Worm (Caenorhabditis elegans): ENCODE results near the gene Y94H6A.12.
"Not testable (repeated sequence)": the region's sequence is repeated elsewhere in the genome, so short reads cannot be mapped to it uniquely, and the experiment has no call there.

Y94H6A.12 gene

DNA sequence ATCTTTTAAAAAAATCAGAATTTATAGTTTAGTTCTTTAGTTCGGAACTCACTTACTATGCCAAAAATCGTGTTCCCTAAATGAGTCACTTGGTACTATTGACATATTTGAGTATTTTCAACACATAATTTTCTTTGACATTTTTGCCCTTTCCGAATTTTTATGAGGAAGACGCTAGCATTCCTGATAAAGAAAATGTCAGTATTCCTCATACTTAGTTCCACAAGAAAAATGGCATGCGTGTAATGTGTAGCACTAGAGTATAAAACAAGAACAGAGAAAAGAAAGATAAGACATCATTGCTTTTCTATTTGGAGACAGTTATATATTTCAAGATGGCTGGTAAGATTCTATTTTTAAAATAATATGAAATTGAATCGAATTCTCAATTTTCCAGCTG, 17.1 kb upstream of the Y94H6A.12 start, which contains the start of gene Y94H6A.2:
Gene Y94H6A.2, plus strand, starts transcription at position 336 of the 400 bp plus-strand sequence.
- TF ChIP-seq unc-120 (tag; optimal IDR thresholded peaks at IDR 0.05; ENCODE audit: poor library complexity, severe bottlenecking) (no peak), bed-3 (GFP tag; optimal IDR thresholded peaks at IDR 0.05) (no peak), hlh-1 (tag; optimal IDR thresholded peaks at IDR 0.05) (no peak)

DNA sequence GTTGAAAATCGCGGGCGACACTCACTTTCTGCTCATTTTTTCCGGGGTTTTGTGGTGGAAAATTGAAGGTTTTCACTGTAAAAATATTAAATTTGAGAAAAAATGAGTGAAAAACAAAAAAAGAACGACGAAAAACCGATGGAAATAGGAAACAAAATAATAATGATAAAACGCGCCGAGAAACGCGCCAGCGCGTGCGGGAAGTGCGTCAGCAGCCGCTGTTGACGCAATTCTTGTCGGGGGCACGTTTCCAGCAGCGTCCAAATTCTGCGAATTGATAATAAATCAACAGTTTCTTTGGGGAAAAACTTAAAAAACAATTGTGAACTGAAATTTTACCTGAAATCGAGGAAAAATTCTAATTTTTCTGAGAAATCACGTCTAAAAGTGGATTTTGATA, 12.9 kb upstream of the Y94H6A.12 start, which contains the start of gene ubxn-2:
Gene ubxn-2, minus strand, starts transcription at position 36 of the 400 bp plus-strand sequence.
- TF ChIP-seq mls-2 (tag; optimal IDR thresholded peaks at IDR 0.05) (no peak), pha-4 (tag; optimal IDR thresholded peaks at IDR 0.05) (peak; percentile 57), tbx-8 (GFP tag; optimal IDR thresholded peaks at IDR 0.05) (peak; percentile 24), bed-3 (GFP tag; optimal IDR thresholded peaks at IDR 0.05) (no peak), hlh-1 (tag; optimal IDR thresholded peaks at IDR 0.05) (peak; percentile 13), lsy-2 (tag; optimal IDR thresholded peaks at IDR 0.05) (peak; percentile 75), elt-3 (tag; optimal IDR thresholded peaks at IDR 0.05) (no peak), sem-2 (GFP tag; optimal IDR thresholded peaks at IDR 0.05) (no peak), nhr-2 (tag; optimal IDR thresholded peaks at IDR 0.05) (no peak), nhr-237 (tag; optimal IDR thresholded peaks at IDR 0.05) (peak; percentile 30), nhr-12 (tag; optimal IDR thresholded peaks at IDR 0.05) (no peak), snpc-4 (tag; optimal IDR thresholded peaks at IDR 0.05) (no peak), ztf-11 (tag; optimal IDR thresholded peaks at IDR 0.05) (no peak), mep-1 (tag; optimal IDR thresholded peaks at IDR 0.05) (peak; percentile 60), blmp-1 (tag; optimal IDR thresholded peaks at IDR 0.05) (no peak), drap-1 (GFP tag; optimal IDR thresholded peaks at IDR 0.05) (no peak), nhr-28 (tag; optimal IDR thresholded peaks at IDR 0.05) (no peak), unc-62 (GFP tag; optimal IDR thresholded peaks at IDR 0.05) (no peak), unc-120 (tag; optimal IDR thresholded peaks at IDR 0.05; ENCODE audit: poor library complexity, severe bottlenecking) (no peak), ceh-39 (tag; optimal IDR thresholded peaks at IDR 0.05) (peak; percentile 22), lin-13 (tag; optimal IDR thresholded peaks at IDR 0.05) (peak; percentile 73), flh-1 (GFP tag; optimal IDR thresholded peaks at IDR 0.05) (no peak), lin-32 (GFP tag; optimal IDR thresholded peaks at IDR 0.05) (no peak), unc-39 (tag; optimal IDR thresholded peaks at IDR 0.05) (no peak), nhr-76 (tag; optimal IDR thresholded peaks at IDR 0.05) (no peak), ham-2 (GFP tag; optimal IDR thresholded peaks at IDR 0.05) (no peak), ceh-43 (GFP tag; optimal IDR thresholded peaks at IDR 0.05) (no peak), cnd-1 (tag; optimal IDR thresholded peaks at IDR 0.05) (no peak), ceh-83 (GFP tag; optimal IDR thresholded peaks at IDR 0.05) (no peak), sptf-1 (tag; optimal IDR thresholded peaks at IDR 0.05) (peak; percentile 56), elt-1 (tag; optimal IDR thresholded peaks at IDR 0.05; ENCODE audit: borderline replicate concordance, insufficient read depth) (no peak), zip-8 (tag; optimal IDR thresholded peaks at IDR 0.05) (no peak), ces-1 (GFP tag; optimal IDR thresholded peaks at IDR 0.05) (no peak), mab-5 (tag; optimal IDR thresholded peaks at IDR 0.05) (no peak), M03D4.4 (tag; optimal IDR thresholded peaks at IDR 0.05) (peak; percentile 45)

DNA sequence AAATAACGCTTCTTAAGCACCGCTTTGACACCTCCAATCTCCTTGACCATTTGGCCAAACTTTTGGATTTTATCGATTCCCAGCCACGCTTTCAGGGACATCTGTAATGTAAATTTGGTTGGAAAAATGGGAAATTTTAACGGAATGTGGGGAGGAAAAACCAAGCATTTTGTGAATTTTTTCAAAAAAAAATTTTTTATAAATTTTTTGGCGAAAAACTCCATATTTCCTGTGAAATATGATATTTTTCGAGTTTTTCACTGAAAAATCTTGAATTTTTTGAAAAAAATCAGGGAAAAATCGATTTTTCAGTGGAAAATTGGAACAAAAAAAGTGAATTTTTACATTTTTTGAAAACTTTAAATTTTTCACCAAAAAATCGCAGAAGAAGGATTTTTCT, 6.9 kb upstream of the Y94H6A.12 start, which contains the start of gene ndua-12:
Gene ndua-12, minus strand, starts transcription at position 101 of the 400 bp plus-strand sequence.
- not testable (repeated sequence) for TF ChIP-seq drap-1 (GFP tag; optimal IDR thresholded peaks at IDR 0.05); zip-8 (tag; optimal IDR thresholded peaks at IDR 0.05); unc-62 (GFP tag; optimal IDR thresholded peaks at IDR 0.05)

DNA sequence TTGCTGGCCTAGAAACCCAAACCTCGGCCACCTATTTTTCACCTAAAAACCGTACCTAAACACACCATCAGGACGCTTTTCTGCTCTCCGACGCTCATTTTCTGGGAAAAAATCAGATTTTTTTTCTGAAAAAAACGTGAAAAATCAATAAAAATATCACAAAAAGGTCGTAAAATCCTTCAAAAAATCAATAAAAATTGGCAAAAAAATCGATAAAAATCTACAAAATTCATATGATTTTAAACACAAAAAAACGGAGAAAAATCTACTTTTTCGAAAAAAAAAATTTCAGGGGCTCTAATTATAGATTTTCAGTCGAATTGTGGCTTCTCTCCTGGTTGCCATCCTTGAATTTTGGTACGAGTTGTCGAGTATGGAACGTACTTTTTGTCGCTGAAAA, 3.6 kb upstream of the Y94H6A.12 start, which contains the start of gene Y94H6A.7:
Gene Y94H6A.7, minus strand, starts transcription at position 101 of the 400 bp plus-strand sequence.
- TF ChIP-seq nhr-12 (tag; optimal IDR thresholded peaks at IDR 0.05); unc-120 (tag; optimal IDR thresholded peaks at IDR 0.05; ENCODE audit: poor library complexity, severe bottlenecking); hlh-1 (tag; optimal IDR thresholded peaks at IDR 0.05): not testable (repeated sequence)

All from whole organism, mixed stage, embryonic.